Worm (Caenorhabditis elegans) whole organism, late embryonic: ENCODE measurements around the gene Y51A2A.16.

ENCODE experiments used
- K02D7.2 ChIP-seq: sonication (generic microtip); optimal IDR thresholded peaks from 2 replicates; lab custom pipeline; 2017; ENCODE audit warnings: mild to moderate bottlenecking, missing genetic modification characterization, missing compliant biosample characterization
- ama-1 ChIP-seq: fragments of 150-350 bp; optimal IDR thresholded peaks from 2 replicates; lab custom pipeline; 2014
- ceh-19 ChIP-seq: fragments of 200-800 bp; sonication (Bioruptor generic); optimal IDR thresholded peaks from 2 replicates; lab custom pipeline; 2018; ENCODE audit warnings: mild to moderate bottlenecking, missing genetic modification characterization, missing compliant biosample characterization
- ceh-2 ChIP-seq: sonication (generic microtip); optimal IDR thresholded peaks from 2 replicates; lab custom pipeline; 2016; ENCODE audit warnings: missing genotype, missing genetic modification characterization, missing compliant biosample characterization
- ceh-24 ChIP-seq: sonication (generic microtip); optimal IDR thresholded peaks from 2 replicates; lab custom pipeline; 2016; ENCODE audit warnings: mild to moderate bottlenecking, missing genetic modification characterization, missing compliant biosample characterization
- ceh-48 ChIP-seq: sonication (generic microtip); optimal IDR thresholded peaks from 2 replicates; lab custom pipeline; 2016; ENCODE audit warnings: missing genetic modification characterization, inconsistent platforms, missing compliant biosample characterization
- ceh-6 ChIP-seq: fragments of 200-800 bp; sonication (Bioruptor generic); optimal IDR thresholded peaks from 2 replicates; lab custom pipeline; 2018; ENCODE audit warnings: mild to moderate bottlenecking, missing genetic modification characterization, missing compliant biosample characterization
- eyg-1 ChIP-seq: sonication (generic microtip); optimal IDR thresholded peaks from 2 replicates; lab custom pipeline; 2016; ENCODE audit warnings: missing genotype, missing genetic modification characterization, missing compliant biosample characterization
- fkh-6 ChIP-seq: sonication (generic microtip); optimal IDR thresholded peaks from 2 replicates; lab custom pipeline; 2016; ENCODE audit warnings: missing genetic modification characterization, missing compliant biosample characterization
- hlh-15 ChIP-seq: sonication (generic microtip); optimal IDR thresholded peaks from 2 replicates; lab custom pipeline; 2016; ENCODE audit warnings: missing genetic modification characterization, missing compliant biosample characterization
- hlh-8 ChIP-seq: sonication (generic microtip); optimal IDR thresholded peaks from 2 replicates; lab custom pipeline; 2016; ENCODE audit warnings: missing genotype, missing genetic modification characterization, missing compliant biosample characterization
- lin-11 ChIP-seq: fragments of 200-800 bp; sonication (Bioruptor generic); optimal IDR thresholded peaks from 2 replicates; lab custom pipeline; 2018; ENCODE audit warnings: mild to moderate bottlenecking, missing genetic modification characterization, missing compliant biosample characterization
- mec-3 ChIP-seq: sonication (generic microtip); optimal IDR thresholded peaks from 2 replicates; lab custom pipeline; 2016; ENCODE audit warnings: borderline replicate concordance, missing genetic modification characterization, missing compliant biosample characterization
- odd-2 ChIP-seq: sonication (generic microtip); optimal IDR thresholded peaks from 2 replicates; lab custom pipeline; 2017; ENCODE audit warnings: antibody characterized with exemption, mild to moderate bottlenecking, missing genetic modification characterization, missing compliant biosample characterization
- pax-1 ChIP-seq: fragments of 150-350 bp; optimal IDR thresholded peaks from 2 replicates; lab custom pipeline; 2014; ENCODE audit warnings: missing biosample characterization, missing genetic modification characterization
- pha-2 ChIP-seq: sonication (generic microtip); optimal IDR thresholded peaks from 2 replicates; lab custom pipeline; 2017; ENCODE audit warnings: mild to moderate bottlenecking, missing genetic modification characterization, missing compliant biosample characterization
- pqm-1 ChIP-seq: sonication (generic microtip); optimal IDR thresholded peaks from 2 replicates; lab custom pipeline; 2016; ENCODE audit warnings: missing genetic modification characterization, missing compliant biosample characterization
- sdc-2 ChIP-seq: sonication (generic microtip); optimal IDR thresholded peaks from 2 replicates; lab custom pipeline; 2016; ENCODE audit warnings: missing genotype, missing genetic modification characterization, missing compliant biosample characterization
- sox-2 ChIP-seq: fragments of 200-800 bp; sonication (Bioruptor generic); IDR thresholded peaks from 2 replicates; pipeline ENCODE4 v1.3.6; 2022; ENCODE audit warnings: missing genetic modification reagents, missing genetic modification characterization, missing compliant biosample characterization
- sox-4 ChIP-seq: sonication (generic microtip); optimal IDR thresholded peaks from 2 replicates; lab custom pipeline; 2017; ENCODE audit warnings: mild to moderate bottlenecking, missing genetic modification characterization, inconsistent platforms, missing compliant biosample characterization
- unc-3 ChIP-seq, 2 experiments: fragments of 200-800 bp in 1 of 2; sonication (Bioruptor generic) in 1 of 2; sonication (generic microtip) in 1 of 2; conservative IDR thresholded peaks in 1 of 2; optimal IDR thresholded peaks in 1 of 2; 2 replicates each; pipeline versions ENCODE4 v1.3.6 to Lab custom; 2016 to 2022; ENCODE audit warnings: missing compliant biosample characterization in 2 of 2, missing genetic modification characterization in 2 of 2, missing genetic modification reagents in 1 of 2
- unc-55 ChIP-seq: sonication (generic microtip); optimal IDR thresholded peaks from 2 replicates; lab custom pipeline; 2017; ENCODE audit warnings: missing biosample characterization, missing genetic modification reagents, missing genetic modification characterization
- unc-86 ChIP-seq: sonication (generic microtip); optimal IDR thresholded peaks from 2 replicates; lab custom pipeline; 2016; ENCODE audit warnings: missing genetic modification characterization, missing compliant biosample characterization

Y51A2A.16 gene

ce11 chrV:18243227-18243626 lies 37.5 kb downstream of the Y51A2A.16 start:
- no peak for TF ChIP-seq ceh-24
- TF ChIP-seq sdc-2 (tag; lab: Kevin White, UChicago), result no peak
- TF ChIP-seq sox-4, result no peak
- no peak for TF ChIP-seq pax-1 (tag; lab: Kevin White, UChicago)
- no peak for TF ChIP-seq ama-1
- TF ChIP-seq hlh-15, result no peak
- TF ChIP-seq unc-55 (GFP tag; lab: Kevin White, UChicago), result no peak
- no peak for TF ChIP-seq ceh-2 (tag; lab: Kevin White, UChicago)
- no peak for TF ChIP-seq K02D7.2 (tag; lab: Kevin White, UChicago)
- no peak for TF ChIP-seq pqm-1 (tag; lab: Kevin White, UChicago)
- no peak for TF ChIP-seq unc-3 (GFP tag; conservative IDR thresholded peaks at IDR 0.05; lab: Robert Waterston, UW)
- TF ChIP-seq unc-3 (tag; optimal IDR thresholded peaks at IDR 0.05; lab: Kevin White, UChicago), result no peak

ce11 chrV:18241328-18241727 lies 39.4 kb downstream of the Y51A2A.16 start, which contains the start of gene R10E8.8:
Gene R10E8.8 (minus strand): TSS chrV:18241670.
- no peak for TF ChIP-seq sox-2 (GFP tag; lab: Robert Waterston, UW)
- TF ChIP-seq hlh-8 (tag; lab: Kevin White, UChicago), result no peak
- TF ChIP-seq ceh-48 (tag; lab: Kevin White, UChicago), result no peak
- no peak for TF ChIP-seq K02D7.2 (tag; lab: Kevin White, UChicago)
- no peak for TF ChIP-seq unc-86 (tag; lab: Kevin White, UChicago)

DNA sequence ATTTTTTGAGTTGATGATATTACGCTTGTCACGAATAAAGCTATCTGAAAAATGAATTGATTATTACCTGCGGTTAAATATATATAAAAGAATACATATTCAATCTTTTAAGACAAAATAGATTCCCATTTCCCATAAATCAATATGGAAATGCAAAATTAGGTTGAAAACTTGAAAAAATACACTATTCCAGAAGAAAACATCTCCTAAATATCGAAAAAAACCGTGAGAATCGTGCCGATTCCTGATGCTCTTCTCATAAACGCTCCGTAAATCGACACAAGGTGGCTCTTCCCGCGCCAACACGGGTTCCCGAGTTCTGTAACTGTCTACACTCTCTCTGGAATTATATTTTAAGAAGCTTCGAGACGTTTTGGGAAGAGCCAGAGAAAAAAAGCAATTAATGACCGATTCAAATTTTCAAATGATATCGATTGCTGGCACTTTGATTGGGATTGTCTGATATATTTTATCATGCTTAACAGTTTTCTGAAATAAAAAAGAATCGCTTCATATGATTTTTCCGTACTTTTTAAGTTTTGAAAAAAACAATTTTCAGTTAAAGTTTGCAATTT lies 43.9 kb downstream of the Y51A2A.16 start, which contains the start of gene R10E8.3:
Gene R10E8.3, minus strand, starts transcription at position 51 of the 575 bp plus-strand sequence.
- TF ChIP-seq fkh-6 (tag; lab: Kevin White, UChicago), result no peak
- TF ChIP-seq ceh-6 (GFP tag; lab: Kevin White, UChicago), result no peak
- no peak for TF ChIP-seq eyg-1 (tag; lab: Kevin White, UChicago)

ce11 chrV:18235808-18236207 lies 44.9 kb downstream of the Y51A2A.16 start:
- no peak for TF ChIP-seq odd-2 (tag; lab: Kevin White, UChicago)
- TF ChIP-seq ceh-19 (GFP tag; lab: Kevin White, UChicago), result no peak
- no peak for TF ChIP-seq pha-2 (tag; lab: Kevin White, UChicago)
- no peak for TF ChIP-seq lin-11 (tag; lab: Kevin White, UChicago)
- no peak for TF ChIP-seq unc-3 (GFP tag; conservative IDR thresholded peaks at IDR 0.05; lab: Robert Waterston, UW)
- TF ChIP-seq unc-3 (tag; optimal IDR thresholded peaks at IDR 0.05; lab: Kevin White, UChicago), result no peak
- TF ChIP-seq mec-3 (tag; lab: Kevin White, UChicago), result no peak
